Fruit fly (Drosophila melanogaster) whole organism, wandering third instar larva: ENCODE data around the gene CG7326.

Experiments
- Abd-B ChIP-seq: fragments of >200 bp; optimal IDR thresholded peaks from 2 replicates; lab custom pipeline; 2017; ENCODE audit warnings: missing biosample characterization, missing genetic modification characterization
- CG9705 ChIP-seq: fragments of 200-800 bp; sonication (Bioruptor generic); optimal IDR thresholded peaks from 2 replicates; lab custom pipeline; 2018; ENCODE audit warnings: missing biosample characterization, mild to moderate bottlenecking, missing genetic modification characterization
- CrebA ChIP-seq: fragments of 200-800 bp; sonication (Bioruptor generic); optimal IDR thresholded peaks from 2 replicates; lab custom pipeline; 2016; ENCODE audit warnings: missing biosample characterization, mild to moderate bottlenecking, missing genetic modification characterization, borderline replicate concordance
- Dif ChIP-seq: fragments of 200-275, 200-300 bp; sonication (Bioruptor generic); optimal IDR thresholded peaks from 2 replicates; lab custom pipeline; 2018; ENCODE audit warnings: missing biosample characterization, missing genetic modification characterization; ENCODE audit not compliant: partially characterized antibody
- GATAd ChIP-seq: sonication (Bioruptor generic); optimal IDR thresholded peaks from 2 replicates; lab custom pipeline; 2016; ENCODE audit warnings: missing biosample characterization, missing genetic modification characterization
- HLH106 ChIP-seq: fragments of 200-800 bp; optimal IDR thresholded peaks from 3 replicates; lab custom pipeline; 2019; ENCODE audit warnings: missing biosample characterization, mild to moderate bottlenecking, missing genetic modification characterization, moderate library complexity
- Hnf4 ChIP-seq: fragments of 200-800 bp; sonication (Bioruptor generic); optimal IDR thresholded peaks from 2 replicates; lab custom pipeline; 2016; ENCODE audit warnings: missing biosample characterization, mild to moderate bottlenecking, missing genetic modification characterization
- Hr78 ChIP-seq: fragments of >200 bp; optimal IDR thresholded peaks from 2 replicates; lab custom pipeline; 2017; ENCODE audit warnings: missing biosample characterization, missing genetic modification characterization
- Hr83 ChIP-seq: fragments of 200-300 bp; sonication (Bioruptor generic); optimal IDR thresholded peaks from 2 replicates; lab custom pipeline; 2016; ENCODE audit warnings: missing biosample characterization, mild to moderate bottlenecking, missing genetic modification characterization, moderate library complexity; ENCODE audit not compliant: poor library complexity, severe bottlenecking
- Jra ChIP-seq: sonication (Bioruptor generic); optimal IDR thresholded peaks from 2 replicates; lab custom pipeline; 2016; ENCODE audit warnings: missing biosample characterization, missing genetic modification characterization
- Mio ChIP-seq: sonication (Bioruptor generic); optimal IDR thresholded peaks from 2 replicates; lab custom pipeline; 2016; ENCODE audit warnings: missing biosample characterization, missing genetic modification characterization
- Myc ChIP-seq: fragments of >200 bp; optimal IDR thresholded peaks from 2 replicates; lab custom pipeline; 2017
- N ChIP-seq: fragments of >200 bp; optimal IDR thresholded peaks from 2 replicates; lab custom pipeline; 2018; ENCODE audit warnings: missing biosample characterization, missing external identifiers, missing genetic modification characterization
- OdsH ChIP-seq: fragments of 200-800 bp; sonication (Bioruptor generic); optimal IDR thresholded peaks from 2 replicates; lab custom pipeline; 2016; ENCODE audit warnings: missing biosample characterization, mild to moderate bottlenecking, missing genetic modification characterization
- Rel ChIP-seq, 2 experiments: fragments of 200-800 bp; sonication (Bioruptor generic) in 1 of 2; optimal IDR thresholded peaks; 2 replicates in 1 of 2; 3 replicates in 1 of 2; lab custom pipeline; 2016 to 2019; ENCODE audit warnings: mild to moderate bottlenecking in 2 of 2, missing biosample characterization in 2 of 2, missing genetic modification characterization in 2 of 2, moderate library complexity in 1 of 2
- Sp1 ChIP-seq: fragments of 200-800 bp; sonication (Bioruptor generic); optimal IDR thresholded peaks from 3 replicates; lab custom pipeline; 2019; ENCODE audit warnings: missing biosample characterization, mild to moderate bottlenecking, missing genetic modification characterization, moderate library complexity
- Vsx2 ChIP-seq: fragments of 200-300, 225-300 bp; sonication (Bioruptor generic); optimal IDR thresholded peaks from 2 replicates; lab custom pipeline; 2018; ENCODE audit warnings: missing biosample characterization, missing genetic modification characterization; ENCODE audit not compliant: partially characterized antibody
- br ChIP-seq: fragments of 200-800 bp; sonication (Bioruptor generic); optimal IDR thresholded peaks from 2 replicates; lab custom pipeline; 2016; ENCODE audit warnings: missing biosample characterization, missing genetic modification characterization
- dl ChIP-seq, 2 experiments: fragments of 175-275, 200-275 bp in 1 of 2; fragments of 200-275 bp in 1 of 2; sonication (Bioruptor generic); optimal IDR thresholded peaks; lab custom pipeline; 2018; ENCODE audit warnings: mild to moderate bottlenecking in 2 of 2, missing biosample characterization in 2 of 2, missing genetic modification characterization in 2 of 2, moderate library complexity in 2 of 2; ENCODE audit not compliant: partially characterized antibody in 2 of 2, insufficient read depth in 1 of 2
- dmrt93B ChIP-seq: fragments of 200-800 bp; sonication (Bioruptor generic); optimal IDR thresholded peaks from 2 replicates; lab custom pipeline; 2018; ENCODE audit warnings: missing biosample characterization, mild to moderate bottlenecking, missing genetic modification characterization
- dsf ChIP-seq: sonication (Bioruptor generic); optimal IDR thresholded peaks from 2 replicates; lab custom pipeline; 2016; ENCODE audit warnings: missing biosample characterization, missing genetic modification characterization, borderline replicate concordance
- ey ChIP-seq: fragments of 200-800 bp; sonication (Bioruptor generic); optimal IDR thresholded peaks from 2 replicates; lab custom pipeline; 2016; ENCODE audit warnings: missing biosample characterization, missing genetic modification characterization
- foxo ChIP-seq, 2 experiments: fragments of 200-800 bp; sonication (Bioruptor generic); optimal IDR thresholded peaks; 2 replicates in 1 of 2; 3 replicates in 1 of 2; lab custom pipeline; 2016 to 2017; ENCODE audit warnings: missing biosample characterization in 2 of 2, missing genetic modification characterization in 2 of 2
- h ChIP-seq: fragments of 200-800 bp; sonication (Bioruptor generic); optimal IDR thresholded peaks from 3 replicates; lab custom pipeline; 2016; ENCODE audit warnings: missing biosample characterization, mild to moderate bottlenecking, missing genetic modification characterization
- lola ChIP-seq: fragments of >200 bp; optimal IDR thresholded peaks from 2 replicates; lab custom pipeline; 2017; ENCODE audit warnings: missing biosample characterization, missing genetic modification characterization
- psq ChIP-seq: fragments of 200-800 bp; sonication (Bioruptor generic); optimal IDR thresholded peaks from 3 replicates; lab custom pipeline; 2017; ENCODE audit warnings: missing biosample characterization, mild to moderate bottlenecking, missing genetic modification characterization, moderate library complexity
- rgr ChIP-seq: fragments of 200-800 bp; sonication (Bioruptor generic); optimal IDR thresholded peaks from 3 replicates; lab custom pipeline; 2016; ENCODE audit warnings: missing biosample characterization, mild to moderate bottlenecking, missing genetic modification characterization
- sv ChIP-seq: fragments of 200-800 bp; sonication (Bioruptor generic); optimal IDR thresholded peaks from 3 replicates; lab custom pipeline; 2016; ENCODE audit warnings: missing biosample characterization, missing genetic modification characterization
- tai ChIP-seq: sonication (Bioruptor generic); optimal IDR thresholded peaks from 2 replicates; lab custom pipeline; 2016; ENCODE audit warnings: missing biosample characterization, missing genetic modification characterization
- usp ChIP-seq: fragments of >200 bp; optimal IDR thresholded peaks from 2 replicates; lab custom pipeline; 2017; ENCODE audit warnings: missing biosample characterization, missing genetic modification characterization
- woc ChIP-seq: sonication (Bioruptor generic); optimal IDR thresholded peaks from 2 replicates; lab custom pipeline; 2016; ENCODE audit warnings: missing biosample characterization, mild to moderate bottlenecking, missing genetic modification characterization

The CG7326 gene

DNA sequence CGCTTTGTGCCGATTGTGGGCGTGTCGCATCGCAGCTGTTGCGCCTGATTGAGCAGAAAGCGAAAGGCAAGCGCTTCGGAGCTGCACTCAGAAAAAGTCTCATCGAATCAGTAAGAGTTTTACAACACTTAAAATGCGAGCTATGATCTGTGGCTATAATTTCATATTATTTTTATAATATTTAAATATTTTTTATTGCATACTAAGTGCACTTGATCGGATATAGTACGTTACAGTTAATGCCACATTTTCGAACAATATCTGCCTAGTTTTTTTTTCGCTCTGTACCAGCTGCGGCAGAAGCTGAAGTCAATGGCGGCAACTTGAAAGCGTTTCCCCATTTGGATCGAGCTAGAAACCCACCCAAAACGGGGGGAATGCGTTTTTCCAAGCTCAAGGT is 39.2 kb upstream of the CG7326 start:
- TF ChIP-seq dmrt93B (GFP tag; lab: Kevin White, UChicago), result no peak
- TF ChIP-seq psq (GFP tag; lab: Kevin White, UChicago), result no peak
- no peak for TF ChIP-seq woc (GFP tag; lab: Kevin White, UChicago)
- TF ChIP-seq Hnf4 (GFP tag; lab: Kevin White, UChicago), result no peak
- TF ChIP-seq dl (GFP tag; optimal IDR thresholded peaks at IDR 0.05; lab: Kevin White, UChicago; ENCODE audit: insufficient read depth in 1 of 2, partially characterized antibody in 2 of 2), result no peak
- no peak for TF ChIP-seq N (GFP tag; lab: Kevin White, UChicago)

DNA sequence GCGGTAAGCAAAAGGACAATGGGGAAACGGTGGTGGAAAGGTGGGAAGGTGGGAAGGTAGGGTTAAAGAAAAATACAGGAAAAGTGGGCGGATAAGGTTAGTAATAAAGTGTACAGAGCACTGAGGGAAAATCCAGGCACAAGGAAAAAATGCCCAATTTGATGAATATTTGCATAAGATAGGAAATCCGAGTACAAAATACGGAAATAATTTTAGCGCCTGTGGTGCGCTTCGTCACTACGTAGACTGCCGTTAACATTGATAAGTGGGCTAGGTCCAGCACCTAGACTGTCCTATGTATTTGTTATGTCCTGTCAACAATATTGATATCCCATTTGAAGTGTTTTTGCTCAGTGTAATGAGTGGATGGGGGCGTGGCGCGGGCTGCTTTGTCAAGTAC is 37.4 kb upstream of the CG7326 start:
- TF ChIP-seq HLH106 (tag; lab: Kevin White, UChicago), result no peak
- TF ChIP-seq foxo (GFP tag; optimal IDR thresholded peaks at IDR 0.05; lab: Kevin White, UChicago), result no peak
- no peak for TF ChIP-seq N (GFP tag; lab: Kevin White, UChicago)
- no peak for TF ChIP-seq Hr78 (GFP tag; lab: Kevin White, UChicago)
- no peak for TF ChIP-seq Mio (GFP tag; lab: Kevin White, UChicago)
- TF ChIP-seq OdsH (GFP tag; lab: Kevin White, UChicago), result no peak
- no peak for TF ChIP-seq lola (GFP tag; lab: Kevin White, UChicago)
- TF ChIP-seq dsf, result no peak
- no peak for TF ChIP-seq usp (GFP tag; lab: Kevin White, UChicago)
- no peak for TF ChIP-seq sv (GFP tag; lab: Kevin White, UChicago)
- no peak for TF ChIP-seq Abd-B (GFP tag; lab: Kevin White, UChicago)
- TF ChIP-seq h (GFP tag; lab: Kevin White, UChicago), result no peak
- TF ChIP-seq CG9705 (GFP tag; lab: Kevin White, UChicago), result no peak

DNA sequence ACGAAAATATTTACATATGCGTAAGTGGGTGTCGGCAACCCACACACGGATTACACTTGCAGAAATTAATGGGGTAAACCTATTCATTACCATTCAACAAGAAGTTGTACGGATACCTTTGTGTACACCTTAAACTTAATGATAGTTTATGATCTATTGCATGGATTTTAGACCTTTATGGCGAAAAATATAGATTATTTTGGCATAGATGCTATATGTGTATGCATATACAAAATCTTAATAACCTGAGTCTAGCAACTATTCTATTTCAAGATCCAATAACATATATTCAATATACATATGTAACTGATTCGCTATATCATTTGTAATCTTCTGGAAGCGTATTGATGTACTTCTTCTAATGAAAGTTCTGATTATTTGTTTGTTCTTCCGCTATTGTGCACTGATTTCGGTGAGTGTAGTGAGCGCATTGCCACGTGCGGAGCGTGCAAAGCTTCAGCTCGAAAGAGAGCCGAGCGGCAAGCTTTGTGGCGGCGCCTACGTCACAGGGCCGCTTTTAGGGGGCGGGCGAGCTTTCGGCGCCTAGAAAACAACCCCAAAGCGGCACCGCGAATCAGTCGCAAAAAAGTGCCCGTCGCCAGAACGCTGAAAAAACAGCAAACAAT is 36.4 kb upstream of the CG7326 start, which contains the start of gene CG7378:
Gene CG7378 (plus strand): TSS at position 576 of the 626 bp plus-strand sequence.
- peak; percentile 39 for TF ChIP-seq sv (GFP tag; lab: Kevin White, UChicago)
- no peak for TF ChIP-seq dsf

DNA sequence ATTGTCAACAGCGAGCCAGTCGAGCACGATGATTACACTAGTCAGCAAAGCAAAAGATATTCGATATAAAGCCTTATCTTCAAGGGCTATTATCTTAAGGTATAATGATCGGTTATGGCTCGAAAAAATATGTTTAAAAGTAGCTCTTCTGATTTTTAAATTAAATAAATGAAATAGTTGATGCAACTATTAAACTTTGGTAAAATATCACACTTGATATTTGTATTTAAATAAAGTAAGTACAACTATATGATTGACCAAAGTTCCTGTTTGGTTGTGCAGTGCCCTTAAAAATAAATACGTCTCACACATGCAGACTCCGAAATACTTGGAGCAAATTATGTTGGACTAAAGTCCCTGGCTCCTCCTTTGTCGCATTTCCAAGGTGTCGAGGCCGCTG is 34.3 kb upstream of the CG7326 start:
- TF ChIP-seq HLH106 (tag; lab: Kevin White, UChicago) (no peak), dmrt93B (GFP tag; lab: Kevin White, UChicago) (no peak), rgr (GFP tag; lab: Kevin White, UChicago) (no peak), Sp1 (GFP tag; lab: Kevin White, UChicago) (no peak), tai (GFP tag; lab: Kevin White, UChicago) (no peak), Mio (GFP tag; lab: Kevin White, UChicago) (no peak), Hr83 (GFP tag; lab: Kevin White, UChicago) (no peak), Rel (GFP tag; optimal IDR thresholded peaks at IDR 0.05; lab: Kevin White, UChicago) (no peak), Rel (tag; optimal IDR thresholded peaks at IDR 0.05; lab: Kevin White, UChicago) (no peak), psq (GFP tag; lab: Kevin White, UChicago) (no peak), Jra (no peak), Dif (GFP tag; lab: Kevin White, UChicago) (no peak), GATAd (GFP tag; lab: Kevin White, UChicago) (no peak), dl (GFP tag; optimal IDR thresholded peaks at IDR 0.05; lab: Kevin White, UChicago; ENCODE audit: insufficient read depth in 1 of 2, partially characterized antibody in 2 of 2) (no peak), br (GFP tag; lab: Kevin White, UChicago) (no peak), CrebA (GFP tag; lab: Kevin White, UChicago) (no peak), Myc (lab: Kevin White, UChicago) (no peak), ey (GFP tag; lab: Kevin White, UChicago) (no peak), CG9705 (GFP tag; lab: Kevin White, UChicago) (no peak), Vsx2 (no peak)
